Fruit fly (Drosophila melanogaster): ENCODE measurements around the gene CG9173.
A peak's percentile ranks its signal among the peaks of the same experiment; 100 is the strongest.

CG9173 gene

DNA sequence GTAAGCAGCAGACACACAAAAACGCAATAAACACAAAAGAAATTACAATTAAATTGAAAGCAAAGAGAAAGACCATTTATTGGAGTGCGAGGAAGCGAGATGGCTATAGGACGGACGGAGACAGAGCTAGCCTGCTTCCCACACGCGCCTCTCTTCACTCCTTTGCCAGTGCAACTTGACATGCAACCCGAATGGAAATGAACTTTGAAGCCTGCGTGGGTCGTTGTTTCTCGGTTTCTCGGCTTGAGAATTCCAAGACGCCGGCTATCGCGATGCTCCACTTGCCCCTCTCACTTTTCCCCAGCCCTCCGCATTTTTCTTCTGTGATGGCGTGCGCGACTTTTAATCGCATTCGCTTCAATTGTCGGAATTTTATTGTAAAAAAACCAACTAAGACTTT, 42.3 kb downstream of the CG9173 start:
- TF ChIP-seq fd96Ca (GFP tag; IDR thresholded peaks at IDR 0.05) = 0 out of 3 replicates have a peak, but pooled peaks have one; percentile 37
- TF ChIP-seq CG8301 (tag; optimal IDR thresholded peaks at IDR 0.05) = no peak
- peak; percentile 14 for TF ChIP-seq CG15710 (tag; optimal IDR thresholded peaks at IDR 0.05)
- no peak for TF ChIP-seq D1 (tag; optimal IDR thresholded peaks at IDR 0.05)
- peak; percentile 42 for TF ChIP-seq gl (tag; optimal IDR thresholded peaks at IDR 0.05)
- TF ChIP-seq CG17806 (tag; optimal IDR thresholded peaks at IDR 0.05) = no peak
- peak; percentile 26; the same call in 1 of the 2 replicates for TF ChIP-seq Ets98B (GFP tag; IDR thresholded peaks at IDR 0.05)
- no peak for TF ChIP-seq CG32121 (GFP tag; IDR thresholded peaks at IDR 0.05)
- no peak for TF ChIP-seq rn (GFP tag; IDR thresholded peaks at IDR 0.05)
- peak; percentile 70 for TF ChIP-seq CG13204 (GFP tag; optimal IDR thresholded peaks at IDR 0.05)
- peak; percentile 29 for TF ChIP-seq CG14655 (GFP tag; optimal IDR thresholded peaks at IDR 0.05)
- TF ChIP-seq CG8159 (tag; optimal IDR thresholded peaks at IDR 0.05) = no peak
- peak; percentile 54 for TF ChIP-seq EcR (GFP tag; optimal IDR thresholded peaks at IDR 0.05)
- TF ChIP-seq CG9948 (tag; optimal IDR thresholded peaks at IDR 0.05) = no peak
- TF ChIP-seq Pif1B (GFP tag; optimal IDR thresholded peaks at IDR 0.05) = no peak
- TF ChIP-seq CG12605 (GFP tag; IDR thresholded peaks at IDR 0.05) = 0 out of 2 replicates have a peak, but pooled peaks have one; percentile 35
- no peak for TF ChIP-seq CG10348 (GFP tag; IDR thresholded peaks at IDR 0.05)
- peak; percentile 24 for TF ChIP-seq CG34367 (tag; optimal IDR thresholded peaks at IDR 0.05)
- TF ChIP-seq Pif1A (GFP tag; optimal IDR thresholded peaks at IDR 0.05) = no peak
- TF ChIP-seq CG4496 (GFP tag; IDR thresholded peaks at IDR 0.05) = peak; percentile 26; the same call in 1 of the 3 replicates
- TF ChIP-seq Snoo (tag; optimal IDR thresholded peaks at IDR 0.05) = no peak

DNA sequence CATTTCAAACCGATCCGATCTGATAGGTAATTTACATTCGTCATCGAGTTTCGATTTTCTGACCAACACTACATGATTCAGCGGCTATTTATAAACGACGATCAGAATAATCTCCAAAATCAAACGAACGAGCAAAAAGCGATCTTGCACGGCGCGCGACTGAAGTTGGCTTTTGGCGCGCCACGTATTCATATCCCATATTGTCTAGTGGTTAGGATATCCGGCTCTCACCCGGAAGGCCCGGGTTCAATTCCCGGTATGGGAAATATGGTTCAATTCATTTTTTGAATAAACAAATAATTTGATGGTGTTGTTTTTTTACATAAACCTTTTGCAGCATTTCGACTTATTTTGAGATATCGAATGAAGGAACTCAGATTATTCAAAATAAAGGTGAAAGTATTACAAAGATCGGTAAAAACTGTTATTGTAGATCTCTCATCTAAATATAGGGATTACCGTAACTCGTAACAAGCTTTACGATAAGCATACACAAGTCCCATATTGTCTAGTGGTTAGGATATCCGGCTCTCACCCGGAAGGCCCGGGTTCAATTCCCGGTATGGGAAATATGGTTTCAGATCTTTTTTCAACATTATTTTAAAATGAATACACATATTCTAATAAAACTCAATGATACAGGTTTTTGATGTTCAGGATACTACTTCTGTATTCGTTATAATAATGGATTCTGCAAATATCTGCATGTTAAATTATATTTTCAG, 43.4 kb downstream of the CG9173 start:
- TF ChIP-seq CG14655 (GFP tag; optimal IDR thresholded peaks at IDR 0.05) (no peak), rn (GFP tag; IDR thresholded peaks at IDR 0.05) (no peak), CG15710 (tag; optimal IDR thresholded peaks at IDR 0.05) (no peak), CG8159 (tag; optimal IDR thresholded peaks at IDR 0.05) (no peak), CG17806 (tag; optimal IDR thresholded peaks at IDR 0.05) (no peak), CG4496 (GFP tag; IDR thresholded peaks at IDR 0.05) (no peak), CG10348 (GFP tag; IDR thresholded peaks at IDR 0.05) (no peak), CG8301 (tag; optimal IDR thresholded peaks at IDR 0.05) (no peak), fd96Ca (GFP tag; IDR thresholded peaks at IDR 0.05) (no peak), D1 (tag; optimal IDR thresholded peaks at IDR 0.05) (no peak), CG12605 (GFP tag; IDR thresholded peaks at IDR 0.05) (no peak), CG34367 (tag; optimal IDR thresholded peaks at IDR 0.05) (no peak)

DNA sequence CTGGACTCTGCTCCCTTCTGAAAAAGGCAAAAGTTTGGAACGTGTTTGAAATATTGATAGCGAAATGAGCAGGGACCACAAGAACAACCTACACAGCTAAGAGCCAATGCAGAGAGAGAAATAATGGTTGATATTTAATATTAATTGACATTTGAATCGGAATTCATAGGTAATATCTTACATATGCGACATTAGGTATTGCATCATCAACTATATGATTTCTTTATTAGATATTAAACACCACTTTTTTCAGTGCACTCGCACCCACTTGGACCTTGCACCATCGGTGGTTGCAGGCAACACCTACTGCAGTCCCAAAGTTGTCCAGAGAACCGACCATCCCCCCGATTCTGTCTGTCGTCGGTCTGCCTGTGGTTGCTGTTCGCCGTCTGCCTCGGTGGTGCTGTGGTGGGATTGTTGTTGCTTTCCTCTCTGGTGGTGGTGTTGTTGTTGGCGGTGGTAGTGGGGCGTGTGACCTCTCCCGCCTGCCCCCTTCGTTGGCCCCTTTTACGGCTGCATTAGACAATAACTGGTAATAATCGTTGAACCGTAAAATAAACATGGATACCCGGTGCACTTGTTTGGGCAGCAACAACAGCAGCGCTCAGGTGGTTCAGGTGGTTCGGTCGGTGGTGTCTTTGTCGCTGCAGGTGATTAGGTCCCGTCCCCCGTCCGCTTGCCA, 44.3 kb downstream of the CG9173 start:
- TF ChIP-seq CG8301 (tag; optimal IDR thresholded peaks at IDR 0.05) (peak; percentile 88), Pif1A (GFP tag; optimal IDR thresholded peaks at IDR 0.05) (peak; percentile 84), fd96Ca (GFP tag; IDR thresholded peaks at IDR 0.05) (peak; percentile 89), CG32121 (GFP tag; IDR thresholded peaks at IDR 0.05) (peak; percentile 91), CG34367 (tag; optimal IDR thresholded peaks at IDR 0.05) (peak; percentile 67), Pif1B (GFP tag; optimal IDR thresholded peaks at IDR 0.05) (peak; percentile 79), rn (GFP tag; IDR thresholded peaks at IDR 0.05) (peak; percentile 82), CG4496 (GFP tag; IDR thresholded peaks at IDR 0.05) (peak; percentile 95), CG12605 (GFP tag; IDR thresholded peaks at IDR 0.05) (peak; percentile 92), CG8159 (tag; optimal IDR thresholded peaks at IDR 0.05) (peak; percentile 63), CG13204 (GFP tag; optimal IDR thresholded peaks at IDR 0.05) (peak; percentile 43), D1 (tag; optimal IDR thresholded peaks at IDR 0.05) (no peak), CG15710 (tag; optimal IDR thresholded peaks at IDR 0.05) (peak; percentile 71), gl (tag; optimal IDR thresholded peaks at IDR 0.05) (peak; percentile 59), Snoo (tag; optimal IDR thresholded peaks at IDR 0.05) (peak; percentile 69), EcR (GFP tag; optimal IDR thresholded peaks at IDR 0.05) (no peak), Ets98B (GFP tag; IDR thresholded peaks at IDR 0.05) (peak; percentile 93), CG9948 (tag; optimal IDR thresholded peaks at IDR 0.05) (peak; percentile 68), CG10348 (GFP tag; IDR thresholded peaks at IDR 0.05) (no peak), CG17806 (tag; optimal IDR thresholded peaks at IDR 0.05) (peak; percentile 69), CG14655 (GFP tag; optimal IDR thresholded peaks at IDR 0.05) (peak; percentile 91)

DNA sequence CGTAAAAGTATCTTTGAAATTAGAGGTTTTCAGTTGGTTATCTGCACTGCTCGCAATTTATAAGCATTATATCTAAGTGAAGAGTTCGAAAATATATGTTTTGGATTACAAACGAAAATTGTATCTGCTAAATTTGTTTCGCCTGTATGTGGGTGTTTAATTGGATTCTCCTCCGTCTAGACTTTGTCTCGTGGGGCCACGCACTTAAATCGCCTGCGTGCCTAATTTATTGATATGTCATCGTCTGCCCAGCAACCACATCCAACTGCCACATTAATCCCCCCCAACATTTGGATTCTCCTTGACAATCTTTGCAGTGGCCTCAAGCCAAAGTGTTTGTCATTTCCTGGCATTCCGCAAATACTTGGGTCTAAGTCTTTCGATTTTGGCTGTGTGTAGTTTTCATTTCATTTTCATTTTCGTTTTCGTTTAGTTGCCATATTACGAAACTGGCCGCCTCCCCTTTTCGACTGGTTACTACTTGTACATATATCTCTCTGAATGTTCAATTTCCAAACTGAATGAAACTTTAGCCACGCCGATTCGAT, 45.1 kb downstream of the CG9173 start:
- TF ChIP-seq CG8301 (tag; optimal IDR thresholded peaks at IDR 0.05) (no peak), CG17806 (tag; optimal IDR thresholded peaks at IDR 0.05) (no peak), CG14655 (GFP tag; optimal IDR thresholded peaks at IDR 0.05) (no peak), Pif1A (GFP tag; optimal IDR thresholded peaks at IDR 0.05) (no peak), CG9948 (tag; optimal IDR thresholded peaks at IDR 0.05) (no peak), CG13204 (GFP tag; optimal IDR thresholded peaks at IDR 0.05) (no peak), CG32121 (GFP tag; IDR thresholded peaks at IDR 0.05) (no peak), D1 (tag; optimal IDR thresholded peaks at IDR 0.05) (no peak), rn (GFP tag; IDR thresholded peaks at IDR 0.05) (no peak), CG12605 (GFP tag; IDR thresholded peaks at IDR 0.05) (no peak), CG15710 (tag; optimal IDR thresholded peaks at IDR 0.05) (no peak), fd96Ca (GFP tag; IDR thresholded peaks at IDR 0.05) (no peak), Ets98B (GFP tag; IDR thresholded peaks at IDR 0.05) (no peak), Snoo (tag; optimal IDR thresholded peaks at IDR 0.05) (no peak), CG34367 (tag; optimal IDR thresholded peaks at IDR 0.05) (no peak), gl (tag; optimal IDR thresholded peaks at IDR 0.05) (no peak), EcR (GFP tag; optimal IDR thresholded peaks at IDR 0.05) (no peak)
